Fruit fly (Drosophila melanogaster) Kc167 (cell line): ENCODE data around the gene CG18528.

Experiments used
- Myc ChIP-seq: fragments of >200 bp; optimal IDR thresholded peaks from 2 replicates; lab custom pipeline; 2017; ENCODE audit warnings: missing external identifiers
- Sin3A ChIP-seq: fragments of >200 bp; optimal IDR thresholded peaks from 2 replicates; lab custom pipeline; 2018; ENCODE audit warnings: missing external identifiers
- h ChIP-seq: fragments of >200 bp; optimal IDR thresholded peaks from 3 replicates; lab custom pipeline; 2018; ENCODE audit warnings: missing external identifiers
- insv ChIP-seq: fragments of >200 bp; optimal IDR thresholded peaks from 3 replicates; lab custom pipeline; 2018; ENCODE audit warnings: missing external identifiers
- psq ChIP-seq: fragments of >200 bp; optimal IDR thresholded peaks from 2 replicates; lab custom pipeline; 2017; ENCODE audit warnings: missing external identifiers
- ttk ChIP-seq: sonication (Bioruptor generic); optimal IDR thresholded peaks from 2 replicates; lab custom pipeline; 2017; ENCODE audit warnings: missing external identifiers

The CG18528 gene

dm6 chr3R:24359957-24360356 is at the start of gene CG18528:
CG18528 (minus strand) TSS chr3R:24360144.
- no peak for TF ChIP-seq Sin3A (lab: Kevin White, UChicago)
- TF ChIP-seq ttk (lab: Kevin White, UChicago) = no peak
- no peak for TF ChIP-seq h
- no peak for TF ChIP-seq psq (lab: Kevin White, UChicago)
- no peak for TF ChIP-seq Myc (lab: Kevin White, UChicago)
- TF ChIP-seq insv (lab: Kevin White, UChicago) = no peak

dm6 chr3R:24392207-24392939 is 32.4 kb upstream of the CG18528 start, which contains the start of gene CG13616:
CG13616 (plus strand) TSS chr3R:24392889.
- TF ChIP-seq h (no peak), Sin3A (lab: Kevin White, UChicago) (no peak), ttk (lab: Kevin White, UChicago) (no peak), psq (lab: Kevin White, UChicago) (no peak), Myc (lab: Kevin White, UChicago) (no peak), insv (lab: Kevin White, UChicago) (no peak)

- no peak for TF ChIP-seq h
Observed at dm6 chr3R:24390239-24390638, 30.3 kb upstream of the CG18528 start, which contains the start of the genes CG5768 and CG13615. CG5768 (minus strand) TSS chr3R:24390339. CG13615 (plus strand) TSS chr3R:24390518.

- TF ChIP-seq insv (lab: Kevin White, UChicago) (no peak), Sin3A (lab: Kevin White, UChicago) (no peak), psq (lab: Kevin White, UChicago) (no peak), ttk (lab: Kevin White, UChicago) (no peak), Myc (lab: Kevin White, UChicago) (no peak)
Observed at dm6 chr3R:24386434-24386833, 26.5 kb upstream of the CG18528 start.

DNA sequence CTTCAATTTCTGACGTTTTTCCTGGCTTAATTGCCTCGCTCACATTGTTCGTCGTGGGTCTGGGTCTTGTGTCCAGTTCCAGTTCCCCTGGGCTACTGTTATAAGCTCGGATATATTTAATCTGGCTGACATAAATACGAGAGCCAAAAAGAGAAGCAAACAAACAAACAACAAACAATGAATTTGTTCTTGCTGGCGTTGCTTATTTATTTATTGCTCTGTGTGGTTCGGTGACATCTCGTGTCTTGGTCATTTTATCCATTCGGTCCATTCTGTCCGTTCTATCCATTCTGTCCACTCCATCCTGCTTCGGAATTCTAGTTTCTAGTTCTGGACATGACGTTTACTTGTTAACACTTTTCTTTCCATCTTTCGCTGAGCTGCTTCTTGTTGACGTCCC is 25.0 kb upstream of the CG18528 start, which contains the start of gene CG17780:
Gene CG17780 (minus strand): TSS at position 101 of the 400 bp plus-strand sequence.
- TF ChIP-seq h (no peak), Sin3A (lab: Kevin White, UChicago) (no peak)

dm6 chr3R:24376565-24376964 is 16.6 kb upstream of the CG18528 start, which contains the start of gene CG33342:
CG33342 (plus strand) TSS chr3R:24376865.
- TF ChIP-seq insv (lab: Kevin White, UChicago) = no peak
- TF ChIP-seq ttk (lab: Kevin White, UChicago) = no peak
- no peak for TF ChIP-seq Myc (lab: Kevin White, UChicago)
- TF ChIP-seq psq (lab: Kevin White, UChicago) = no peak
- no peak for TF ChIP-seq Sin3A (lab: Kevin White, UChicago)
- no peak for TF ChIP-seq h

dm6 chr3R:24375561-24375960 is 15.6 kb upstream of the CG18528 start, which contains the start of gene CG17781:
CG17781 (minus strand) TSS chr3R:24375661.
- TF ChIP-seq Sin3A (lab: Kevin White, UChicago) (no peak), ttk (lab: Kevin White, UChicago) (no peak), psq (lab: Kevin White, UChicago) (no peak), Myc (lab: Kevin White, UChicago) (no peak)

- TF ChIP-seq h = no peak
- TF ChIP-seq insv (lab: Kevin White, UChicago) = no peak
- no peak for TF ChIP-seq ttk (lab: Kevin White, UChicago)
- no peak for TF ChIP-seq Sin3A (lab: Kevin White, UChicago)
- TF ChIP-seq psq (lab: Kevin White, UChicago) = no peak
- TF ChIP-seq Myc (lab: Kevin White, UChicago) = no peak
Observed at dm6 chr3R:24372662-24373061, 12.7 kb upstream of the CG18528 start, which contains the start of gene CG17782. CG17782 (minus strand) TSS chr3R:24372762.

DNA sequence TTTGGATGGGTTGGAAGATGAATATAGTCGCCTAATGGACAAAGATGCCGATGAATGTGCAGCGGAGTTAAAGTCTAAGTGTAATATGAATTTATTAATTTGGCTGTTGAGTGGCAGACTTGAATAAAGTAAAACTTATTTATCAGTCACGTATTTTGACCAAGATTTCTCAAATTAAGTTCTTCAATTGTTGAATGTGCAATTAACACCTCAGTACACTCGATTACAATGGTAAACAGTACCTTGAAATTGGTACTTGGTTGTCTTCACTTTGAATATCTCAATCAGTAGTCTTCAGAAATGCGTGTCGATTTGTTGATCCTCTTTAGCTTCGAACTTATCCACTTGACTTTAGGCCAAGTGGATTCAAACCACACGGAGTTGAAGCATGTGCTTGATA is 9.3 kb upstream of the CG18528 start, which contains the start of gene CG13614:
Gene CG13614 (plus strand): TSS at position 301 of the 400 bp plus-strand sequence.
- no peak for TF ChIP-seq h
- TF ChIP-seq Myc (lab: Kevin White, UChicago) = no peak
- TF ChIP-seq Sin3A (lab: Kevin White, UChicago) = no peak
- no peak for TF ChIP-seq ttk (lab: Kevin White, UChicago)
- TF ChIP-seq psq (lab: Kevin White, UChicago) = no peak
- TF ChIP-seq insv (lab: Kevin White, UChicago) = no peak

DNA sequence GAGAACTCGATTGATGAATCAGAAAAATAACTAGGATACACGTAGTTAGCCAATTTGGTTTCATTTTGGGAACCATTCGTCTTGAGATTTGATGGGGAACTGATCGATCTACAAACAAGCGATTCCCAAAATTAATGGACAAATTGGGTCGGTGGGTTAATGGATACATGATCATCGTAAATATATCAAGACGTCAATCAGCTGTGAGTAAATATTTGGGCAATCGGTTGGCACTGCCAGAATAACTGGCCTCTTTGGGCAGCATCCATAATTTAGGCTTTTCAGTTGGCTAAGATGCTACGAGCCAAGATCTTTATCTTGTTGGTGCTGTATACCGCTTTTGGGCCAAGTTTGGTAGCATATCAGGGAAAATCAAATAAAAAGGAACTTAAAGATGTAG is 8.1 kb upstream of the CG18528 start, which contains the start of the genes CG42812 and CG33341:
Gene CG42812 (minus strand): TSS at position 101 of the 400 bp plus-strand sequence.
Gene CG33341 (plus strand): TSS at position 295 of the 400 bp plus-strand sequence.
- no peak for TF ChIP-seq insv (lab: Kevin White, UChicago)
- no peak for TF ChIP-seq Myc (lab: Kevin White, UChicago)
- TF ChIP-seq Sin3A (lab: Kevin White, UChicago) = no peak
- TF ChIP-seq ttk (lab: Kevin White, UChicago) = no peak
- TF ChIP-seq psq (lab: Kevin White, UChicago) = no peak
- TF ChIP-seq h = no peak

DNA sequence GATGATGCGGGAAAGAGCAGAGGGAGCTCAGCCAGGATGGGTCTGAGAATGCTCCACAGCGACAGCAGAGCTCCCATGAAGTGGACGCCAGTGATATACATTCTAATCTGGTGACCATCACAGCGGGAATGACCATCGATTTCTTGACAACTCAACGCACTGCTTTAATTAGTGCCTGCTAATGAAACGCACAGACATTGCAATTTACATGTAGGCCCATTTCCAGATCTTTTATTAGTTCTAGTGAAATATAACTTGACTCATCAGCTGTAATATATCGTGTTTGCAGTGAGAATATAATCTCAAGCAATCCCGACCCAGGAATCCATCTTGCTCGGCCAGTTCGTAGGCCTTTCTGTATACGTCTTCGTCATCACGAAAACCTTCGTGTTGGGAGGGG is 7.2 kb upstream of the CG18528 start, which contains the start of gene CG42811:
Gene CG42811 (minus strand): TSS at position 101 of the 400 bp plus-strand sequence.
- TF ChIP-seq Sin3A (lab: Kevin White, UChicago) = no peak
- no peak for TF ChIP-seq h
- TF ChIP-seq ttk (lab: Kevin White, UChicago) = no peak
- TF ChIP-seq insv (lab: Kevin White, UChicago) = no peak
- no peak for TF ChIP-seq psq (lab: Kevin White, UChicago)
- TF ChIP-seq Myc (lab: Kevin White, UChicago) = no peak
